Fruit fly (Drosophila melanogaster) whole organism, embryonic: ENCODE measurements around the gene Argk1.
A peak's percentile ranks its signal among the peaks of the same experiment; 100 is the strongest.

Experiments
- Awh ChIP-seq: fragments of 200-800 bp; sonication (Bioruptor generic); IDR thresholded peaks from 2 replicates; pipeline ENCODE4, ENCODE4 v1.3.6; 2022; ENCODE audit warnings: missing biosample characterization, missing genetic modification characterization
- CG10147 ChIP-seq: fragments of 200-800 bp; sonication (Bioruptor generic); optimal IDR thresholded peaks from 2 replicates; lab custom pipeline; 2019; ENCODE audit warnings: missing biosample characterization, mild to moderate bottlenecking, missing genetic modification characterization, moderate library complexity
- CG10366 ChIP-seq: fragments of 200-800 bp; sonication (Bioruptor generic); IDR thresholded peaks from 2 replicates; pipeline ENCODE4 v1.3.6; 2022; ENCODE audit warnings: missing biosample characterization, missing genetic modification characterization
- CG12236 ChIP-seq: fragments of 200-800 bp; sonication (Bioruptor generic); optimal IDR thresholded peaks from 2 replicates; lab custom pipeline; 2016; ENCODE audit warnings: missing biosample characterization, missing genetic modification characterization
- CG13775 ChIP-seq: fragments of 200-800 bp; sonication (Bioruptor generic); optimal IDR thresholded peaks from 3 replicates; lab custom pipeline; 2017; ENCODE audit warnings: missing biosample characterization, mild to moderate bottlenecking, missing genetic modification characterization
- CG1832 ChIP-seq: fragments of 200-800 bp; sonication (Bioruptor generic); optimal IDR thresholded peaks from 2 replicates; lab custom pipeline; 2017; ENCODE audit warnings: missing biosample characterization, mild to moderate bottlenecking, missing genetic modification characterization, inconsistent platforms
- CG2116 ChIP-seq: fragments of 200-800 bp; sonication (Bioruptor generic); optimal IDR thresholded peaks from 3 replicates; lab custom pipeline; 2018; ENCODE audit warnings: missing biosample characterization, mild to moderate bottlenecking, missing genetic modification characterization
- CG2678 ChIP-seq: fragments of 200-800 bp; sonication (Bioruptor generic); optimal IDR thresholded peaks from 3 replicates; lab custom pipeline; 2019; ENCODE audit warnings: missing biosample characterization, mild to moderate bottlenecking, missing genetic modification characterization, moderate library complexity
- CG31388 ChIP-seq: fragments of 200-800 bp; sonication (Bioruptor generic); optimal IDR thresholded peaks from 2 replicates; lab custom pipeline; 2016; ENCODE audit warnings: missing biosample characterization, missing genetic modification characterization
- CG33213 ChIP-seq: fragments of 200-800 bp; sonication (Bioruptor generic); optimal IDR thresholded peaks from 3 replicates; lab custom pipeline; 2016; ENCODE audit warnings: missing biosample characterization, missing genetic modification characterization
- CG3838 ChIP-seq: fragments of 200-800 bp; sonication (Bioruptor generic); optimal IDR thresholded peaks from 3 replicates; lab custom pipeline; 2016; ENCODE audit warnings: missing biosample characterization, missing genetic modification characterization
- CG4360 ChIP-seq: fragments of 200-800 bp; sonication (Bioruptor generic); IDR thresholded peaks from 2 replicates; pipeline ENCODE4 v1.3.6; 2022; ENCODE audit warnings: missing biosample characterization, missing genetic modification characterization
- CG4404 ChIP-seq: fragments of 200-800 bp; sonication (Bioruptor generic); IDR thresholded peaks from 2 replicates; pipeline ENCODE4 v1.3.6; 2022; ENCODE audit warnings: missing biosample characterization, missing genetic modification characterization
- CG4707 ChIP-seq: fragments of 200-800 bp; sonication (Bioruptor generic); optimal IDR thresholded peaks from 2 replicates; lab custom pipeline; 2018; ENCODE audit warnings: missing biosample characterization, mild to moderate bottlenecking, missing genetic modification characterization, moderate library complexity
- CG4820 ChIP-seq: fragments of 200-800 bp; sonication (Bioruptor generic); optimal IDR thresholded peaks from 3 replicates; lab custom pipeline; 2016; ENCODE audit warnings: missing biosample characterization, missing genetic modification characterization
- CG5245 ChIP-seq: fragments of 200-800 bp; sonication (Bioruptor generic); optimal IDR thresholded peaks from 3 replicates; lab custom pipeline; 2016; ENCODE audit warnings: missing biosample characterization, missing genetic modification characterization
- CG9932 ChIP-seq: fragments of 200-800 bp; sonication (Bioruptor generic); IDR thresholded peaks from 2 replicates; pipeline ENCODE4 v1.3.6; 2022; ENCODE audit warnings: missing biosample characterization, missing genetic modification characterization
- Dip2 ChIP-seq: fragments of 200-800 bp; sonication (Bioruptor generic); IDR thresholded peaks from 2 replicates; pipeline ENCODE4 v1.3.6; 2022; ENCODE audit warnings: missing biosample characterization, missing genetic modification characterization
- Drgx ChIP-seq: fragments of 200-800 bp; sonication (Bioruptor generic); IDR thresholded peaks from 2 replicates; pipeline ENCODE4 v1.3.6; 2022; ENCODE audit warnings: missing biosample characterization, missing genetic modification characterization
- GATAe ChIP-seq: fragments of 200-800 bp; sonication (Bioruptor generic); conservative IDR thresholded peaks from 2 replicates; pipeline ENCODE4 v1.3.6; 2022; ENCODE audit warnings: missing biosample characterization, missing genetic modification characterization
- H15 ChIP-seq: fragments of 200-800 bp; sonication (Bioruptor generic); IDR thresholded peaks from 3 replicates; pipeline ENCODE4 v1.3.6; 2022; ENCODE audit warnings: missing biosample characterization, missing genetic modification characterization
- Hand ChIP-seq: fragments of 200-800 bp; sonication (Bioruptor generic); optimal IDR thresholded peaks from 2 replicates; lab custom pipeline; 2017; ENCODE audit warnings: mild to moderate bottlenecking, missing biosample characterization, missing genetic modification reagents, missing genetic modification characterization
- Hr3 ChIP-seq: fragments of 200-800 bp; sonication (Bioruptor generic); optimal IDR thresholded peaks from 3 replicates; lab custom pipeline; 2016; ENCODE audit warnings: missing biosample characterization, missing genetic modification characterization
- NFAT ChIP-seq: fragments of 200-800 bp; sonication (Bioruptor generic); IDR thresholded peaks from 2 replicates; pipeline ENCODE4 v1.3.6; 2022; ENCODE audit warnings: missing biosample characterization, missing genetic modification characterization
- Nf-YA ChIP-seq: fragments of 200-800 bp; sonication (Bioruptor generic); IDR thresholded peaks from 2 replicates; pipeline ENCODE4 v1.3.6; 2022; ENCODE audit warnings: missing biosample characterization, missing genetic modification characterization
- Rfx ChIP-seq: fragments of 200-800 bp; sonication (Bioruptor generic); IDR thresholded peaks from 2 replicates; pipeline ENCODE4 v1.3.6; 2022; ENCODE audit warnings: missing biosample characterization, missing genetic modification characterization
- Six4 ChIP-seq: fragments of 200-800 bp; sonication (Bioruptor generic); optimal IDR thresholded peaks from 2 replicates; lab custom pipeline; 2016; ENCODE audit warnings: missing biosample characterization, missing genetic modification characterization
- Sox102F ChIP-seq: fragments of 200-800 bp; sonication (Bioruptor generic); optimal IDR thresholded peaks from 2 replicates; lab custom pipeline; 2018; ENCODE audit warnings: missing biosample characterization, mild to moderate bottlenecking, missing genetic modification characterization, moderate library complexity
- Spps ChIP-seq: fragments of 200-800 bp; sonication (Bioruptor generic); optimal IDR thresholded peaks from 2 replicates; lab custom pipeline; 2018; ENCODE audit warnings: missing biosample characterization, mild to moderate bottlenecking, missing genetic modification characterization
- br ChIP-seq: fragments of >200 bp; optimal IDR thresholded peaks from 2 replicates; lab custom pipeline; 2017
- crc ChIP-seq: fragments of 200-800 bp; sonication (Bioruptor generic); optimal IDR thresholded peaks from 2 replicates; lab custom pipeline; 2016; ENCODE audit warnings: missing biosample characterization, missing genetic modification characterization
- cwo ChIP-seq: fragments of 200-800 bp; sonication (Bioruptor generic); optimal IDR thresholded peaks from 3 replicates; lab custom pipeline; 2017; ENCODE audit warnings: missing biosample characterization, missing genetic modification characterization, mild to moderate bottlenecking, moderate library complexity, missing genetic modification reagents
- da ChIP-seq: fragments of 200-800 bp; sonication (Bioruptor generic); optimal IDR thresholded peaks from 2 replicates; lab custom pipeline; 2016; ENCODE audit warnings: missing biosample characterization, missing genetic modification characterization
- dysf ChIP-seq: fragments of 200-800 bp; sonication (Bioruptor generic); IDR thresholded peaks from 3 replicates; pipeline ENCODE4 v1.3.6; 2022; ENCODE audit warnings: missing biosample characterization, missing genetic modification characterization
- en ChIP-seq: fragments of 200-800 bp; sonication (Bioruptor generic); optimal IDR thresholded peaks from 2 replicates; lab custom pipeline; 2016; ENCODE audit warnings: missing biosample characterization, missing genetic modification characterization
- ewg ChIP-seq: fragments of 200-800 bp; sonication (Bioruptor generic); optimal IDR thresholded peaks from 3 replicates; lab custom pipeline; 2017; ENCODE audit warnings: mild to moderate bottlenecking, missing biosample characterization, missing genetic modification reagents, missing genetic modification characterization
- fd102C ChIP-seq: fragments of 200-800 bp; sonication (Bioruptor generic); optimal IDR thresholded peaks from 2 replicates; lab custom pipeline; 2018; ENCODE audit warnings: missing biosample characterization, mild to moderate bottlenecking, missing genetic modification characterization, moderate library complexity
- gem ChIP-seq: fragments of 200-800 bp; sonication (Bioruptor generic); optimal IDR thresholded peaks from 2 replicates; lab custom pipeline; 2019; ENCODE audit warnings: missing biosample characterization, mild to moderate bottlenecking, missing genetic modification characterization, moderate library complexity
- her ChIP-seq: fragments of 200-800 bp; sonication (Bioruptor generic); optimal IDR thresholded peaks from 2 replicates; lab custom pipeline; 2016; ENCODE audit warnings: missing biosample characterization, missing genetic modification characterization
- kay ChIP-seq: fragments of 200-800 bp; sonication (Bioruptor generic); optimal IDR thresholded peaks from 2 replicates; lab custom pipeline; 2016; ENCODE audit warnings: missing biosample characterization, missing genetic modification characterization
- mld ChIP-seq: fragments of 200-800 bp; sonication (Bioruptor generic); IDR thresholded peaks from 3 replicates; pipeline ENCODE4 v1.3.6; 2022; ENCODE audit warnings: missing biosample characterization, missing genetic modification characterization; ENCODE audit not compliant: partially characterized antibody
- otp ChIP-seq: fragments of 200-800 bp; sonication (Bioruptor generic); IDR thresholded peaks from 3 replicates; pipeline ENCODE4, ENCODE4 v1.3.6; 2022; ENCODE audit warnings: missing biosample characterization, missing genetic modification characterization
- pan ChIP-seq, 4 experiments: fragments of >200 bp in 3 of 4; fragments of 200-800 bp in 1 of 4; sonication (Bioruptor generic) in 1 of 4; optimal IDR thresholded peaks in 3 of 4; IDR thresholded peaks in 1 of 4; 2 replicates each; pipeline versions ENCODE4 v1.3.6 to Lab custom; 2017 to 2022; ENCODE audit warnings: missing biosample characterization in 2 of 4, missing genetic modification characterization in 2 of 4, mixed read lengths in 1 of 4
- repo ChIP-seq: fragments of 200-800 bp; sonication (Bioruptor generic); optimal IDR thresholded peaks from 2 replicates; lab custom pipeline; 2016; ENCODE audit warnings: missing biosample characterization, missing genetic modification characterization
- sens ChIP-seq: fragments of 200-800 bp; sonication (Bioruptor generic); peaks from one replicate; lab custom pipeline; 2016; ENCODE audit warnings: missing biosample characterization, missing genetic modification characterization
- slbo ChIP-seq: fragments of 200-800 bp; sonication (Bioruptor generic); IDR thresholded peaks from 2 replicates; pipeline ENCODE4 v1.3.6; 2022; ENCODE audit warnings: missing biosample characterization, missing genetic modification characterization
- tap ChIP-seq: fragments of 200-800 bp; optimal IDR thresholded peaks from 3 replicates; lab custom pipeline; 2019; ENCODE audit warnings: missing biosample characterization, mild to moderate bottlenecking, missing genetic modification characterization, moderate library complexity
- tin ChIP-seq: fragments of 200-800 bp; sonication (Bioruptor generic); optimal IDR thresholded peaks from 3 replicates; lab custom pipeline; 2016; ENCODE audit warnings: missing biosample characterization, missing genetic modification characterization
- wdn ChIP-seq: fragments of 200-800 bp; sonication (Bioruptor generic); IDR thresholded peaks from 2 replicates; pipeline ENCODE4 v1.3.6; 2022; ENCODE audit warnings: missing biosample characterization, missing genetic modification characterization
- wek ChIP-seq: fragments of 200-800 bp; sonication (Bioruptor generic); optimal IDR thresholded peaks from 3 replicates; lab custom pipeline; 2018; ENCODE audit warnings: missing biosample characterization, mild to moderate bottlenecking, missing genetic modification characterization, moderate library complexity
- wor ChIP-seq: fragments of 200-800 bp; sonication (Bioruptor generic); IDR thresholded peaks from 2 replicates; pipeline ENCODE4 v1.3.6; 2022; ENCODE audit warnings: missing biosample characterization, missing genetic modification characterization

Argk1 gene

dm6 chr3L:9057429-9058088 lies 8.3 kb downstream of the Argk1 start (continued):
- peak; percentile 96 for TF ChIP-seq CG2678 (tag; lab: Kevin White, UChicago)
- TF ChIP-seq Rfx (GFP tag; lab: Robert Waterston, UW) = peak; percentile 92
- TF ChIP-seq crc (GFP tag; lab: Kevin White, UChicago) = no peak
- peak; percentile 85 for TF ChIP-seq wdn
- no peak for TF ChIP-seq Dip2 (GFP tag; lab: Robert Waterston, UW)
- peak; percentile 95 for TF ChIP-seq gem (tag; lab: Kevin White, UChicago)
- TF ChIP-seq Nf-YA = peak; percentile 79
- peak; percentile 96 for TF ChIP-seq Hand
- TF ChIP-seq CG4707 = peak; percentile 75
- peak; percentile 85 for TF ChIP-seq tap
- no peak for TF ChIP-seq en (GFP tag; lab: Kevin White, UChicago)
- TF ChIP-seq CG1832 (GFP tag; lab: Kevin White, UChicago) = no peak
- TF ChIP-seq CG10147 = peak; percentile 94
- peak; percentile 14 for TF ChIP-seq CG33213
- peak; percentile 79 for TF ChIP-seq CG4404 (GFP tag; lab: Robert Waterston, UW)
- TF ChIP-seq dysf (GFP tag; lab: Robert Waterston, UW) = peak; percentile 91
- TF ChIP-seq slbo (GFP tag; lab: Robert Waterston, UW) = peak; percentile 95
- TF ChIP-seq H15 (GFP tag; lab: Robert Waterston, UW) = peak; percentile 84
- peak; percentile 93 for TF ChIP-seq wor
- TF ChIP-seq CG13775 (GFP tag; lab: Kevin White, UChicago) = peak; percentile 88
- peak; percentile 85 for TF ChIP-seq tin (GFP tag; lab: Kevin White, UChicago)
- TF ChIP-seq br = no peak
- no peak for TF ChIP-seq mld
- TF ChIP-seq ewg = peak; percentile 81
- TF ChIP-seq cwo = peak; percentile 90
- peak; percentile 52 for TF ChIP-seq CG3838 (GFP tag; lab: Kevin White, UChicago)
- TF ChIP-seq fd102C (GFP tag; lab: Kevin White, UChicago) = no peak
- peak; percentile 88 for TF ChIP-seq CG10366
- TF ChIP-seq Drgx (GFP tag; lab: Robert Waterston, UW) = peak; percentile 97
- peak; percentile 95 for TF ChIP-seq sens (GFP tag; lab: Kevin White, UChicago)
- TF ChIP-seq wek (GFP tag; lab: Kevin White, UChicago) = peak; percentile 35
- TF ChIP-seq CG4820 = peak; percentile 80
- peak; percentile 77 for TF ChIP-seq kay (GFP tag; lab: Kevin White, UChicago)
- TF ChIP-seq her (GFP tag; lab: Kevin White, UChicago) = peak; percentile 11
- TF ChIP-seq otp (GFP tag; lab: Robert Waterston, UW) = peak; percentile 70; the same call in 2 of the 3 replicates
- TF ChIP-seq Sox102F = peak; percentile 93
- TF ChIP-seq da (GFP tag; lab: Kevin White, UChicago) = no peak
- peak; percentile 56; the same call in 1 of the 2 replicates for TF ChIP-seq GATAe
- peak; percentile 54 for TF ChIP-seq CG31388 (GFP tag; lab: Kevin White, UChicago)
- TF ChIP-seq Spps = peak; percentile 67
- peak; percentile 77; the same call in 1 of the 2 replicates for TF ChIP-seq NFAT (GFP tag; lab: Robert Waterston, UW)
- peak; percentile 83 for TF ChIP-seq CG5245
- peak; percentile 51 for TF ChIP-seq CG4360 (GFP tag; lab: Robert Waterston, UW)
- peak; percentile 84 for TF ChIP-seq Awh (GFP tag; lab: Robert Waterston, UW)
- peak; percentile 48 for TF ChIP-seq CG2116 (GFP tag; lab: Kevin White, UChicago)
- TF ChIP-seq repo (GFP tag; lab: Kevin White, UChicago) = no peak
- TF ChIP-seq CG9932 (GFP tag; lab: Robert Waterston, UW) = peak; percentile 94
- TF ChIP-seq Six4 (GFP tag; lab: Kevin White, UChicago) = peak; percentile 85
- TF ChIP-seq pan (optimal IDR thresholded peaks at IDR 0.05; lab: Kevin White, UChicago) = no peak
- TF ChIP-seq pan (GFP tag; optimal IDR thresholded peaks at IDR 0.05 in 1 of 2, IDR thresholded peaks at IDR 0.05 in 1 of 2) = peak in 1 of 2 experiments; percentile 86
- peak; percentile 88 for TF ChIP-seq Hr3
- TF ChIP-seq CG12236 (GFP tag; lab: Kevin White, UChicago) = no peak
